Worm (Caenorhabditis elegans) whole organism, midembryonic: ENCODE measurements around the gene nhr-286.

Experiments
- T22C8.4 ChIP-seq: fragments of 200-800 bp; sonication (Bioruptor generic); IDR thresholded peaks from 2 replicates; pipeline ENCODE4 v1.3.6; 2022; ENCODE audit warnings: missing genetic modification characterization, missing compliant biosample characterization
- cog-1 ChIP-seq: sonication (generic microtip); optimal IDR thresholded peaks from 2 replicates; lab custom pipeline; 2016; ENCODE audit warnings: missing genetic modification characterization, missing compliant biosample characterization
- flt-1 ChIP-seq: fragments of 200-800 bp; sonication (Bioruptor generic); IDR thresholded peaks from 2 replicates; pipeline ENCODE4 v1.3.6; 2022; ENCODE audit warnings: missing genetic modification characterization, missing compliant biosample characterization
- klf-2 ChIP-seq: fragments of 200-800 bp; sonication (Bioruptor generic); conservative IDR thresholded peaks from 2 replicates; pipeline ENCODE4 v1.3.6; 2022; ENCODE audit warnings: missing genetic modification reagents, missing genetic modification characterization, missing compliant biosample characterization
- med-1 ChIP-seq: sonication (generic microtip); optimal IDR thresholded peaks from 2 replicates; lab custom pipeline; 2017; ENCODE audit warnings: missing genetic modification characterization, mild to moderate bottlenecking, missing compliant biosample characterization, antibody characterized with exemption, missing genetic modification reagents; ENCODE audit not compliant: insufficient read depth
- ref-1 ChIP-seq: fragments of 200-800 bp; sonication (Bioruptor generic); conservative IDR thresholded peaks from 2 replicates; pipeline ENCODE4 v1.3.6; 2022; ENCODE audit warnings: missing genetic modification reagents, missing genetic modification characterization, missing compliant biosample characterization
- tab-1 ChIP-seq: fragments of 200-800 bp; sonication (Bioruptor generic); IDR thresholded peaks from 2 replicates; pipeline ENCODE4 v1.3.6; 2022; ENCODE audit warnings: missing genetic modification characterization, missing compliant biosample characterization
- ztf-23 ChIP-seq: fragments of 200-800 bp; sonication (Bioruptor generic); IDR thresholded peaks from 2 replicates; pipeline ENCODE4 v1.3.6; 2022; ENCODE audit warnings: missing genetic modification reagents, missing genetic modification characterization, missing compliant biosample characterization
- ztf-29 ChIP-seq: fragments of 200-800 bp; sonication (Bioruptor generic); IDR thresholded peaks from 2 replicates; pipeline ENCODE4 v1.3.6; 2022; ENCODE audit warnings: missing genetic modification reagents, missing genetic modification characterization, missing compliant biosample characterization

The nhr-286 gene

ce11 chrV:7091287-7091686, at the start of gene nhr-286:
Gene nhr-286, minus strand, starts transcription at chrV:7091610.
- no peak for TF ChIP-seq ztf-29 (GFP tag; lab: Robert Waterston, UW)

ce11 chrV:7140368-7140767, 49.0 kb upstream of the nhr-286 start:
- TF ChIP-seq cog-1 (tag; lab: Kevin White, UChicago) = no peak

DNA sequence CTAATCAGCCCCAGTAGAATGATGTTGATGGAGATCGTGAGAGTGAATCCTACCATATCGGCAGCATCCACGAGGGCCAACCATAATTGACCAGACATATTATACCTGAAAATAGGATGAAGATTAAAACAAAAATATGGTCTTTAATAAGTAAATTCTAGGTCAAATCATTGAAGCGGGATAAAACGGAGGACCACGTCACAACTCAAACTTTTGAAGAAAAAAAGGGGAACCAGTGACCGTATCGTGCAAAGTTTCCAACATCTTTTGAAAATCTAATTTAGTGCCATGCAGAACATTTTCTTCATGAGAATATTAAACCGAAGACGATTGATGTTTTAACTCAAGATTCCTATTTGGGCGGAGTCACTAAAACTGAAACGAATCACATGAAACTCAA, 46.9 kb upstream of the nhr-286 start, which contains the start of gene str-112:
str-112 (minus strand) TSS at position 101 of the 400 bp plus-strand sequence.
- TF ChIP-seq ztf-23 (no peak), klf-2 (GFP tag; lab: Robert Waterston, UW) (no peak), flt-1 (GFP tag; lab: Robert Waterston, UW) (no peak), ztf-29 (GFP tag; lab: Robert Waterston, UW) (no peak), T22C8.4 (GFP tag; lab: Robert Waterston, UW) (no peak), tab-1 (GFP tag; lab: Robert Waterston, UW) (no peak), cog-1 (tag; lab: Kevin White, UChicago) (no peak), med-1 (GFP tag; lab: Kevin White, UChicago) (no peak)

DNA sequence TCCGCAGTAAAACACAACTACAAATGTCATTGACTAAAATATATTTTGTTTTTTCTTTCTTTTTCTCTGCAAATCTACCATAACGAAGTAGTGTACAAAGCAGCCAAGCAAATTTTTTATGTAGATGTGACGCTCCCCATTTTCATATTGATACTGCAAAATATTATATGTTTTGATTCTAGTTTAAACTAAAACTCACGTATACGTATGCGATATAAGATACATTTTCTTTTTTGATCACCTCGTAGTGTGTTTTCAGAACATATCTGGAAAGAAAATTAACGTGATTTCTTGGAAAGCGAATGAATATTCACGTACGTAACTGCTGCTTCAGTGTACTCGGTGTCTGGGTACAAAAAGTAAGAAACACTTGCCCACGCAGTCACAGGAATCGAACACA, 45.4 kb upstream of the nhr-286 start:
- no peak for TF ChIP-seq med-1 (GFP tag; lab: Kevin White, UChicago)
- TF ChIP-seq tab-1 (GFP tag; lab: Robert Waterston, UW) = no peak
- TF ChIP-seq cog-1 (tag; lab: Kevin White, UChicago) = no peak
- no peak for TF ChIP-seq flt-1 (GFP tag; lab: Robert Waterston, UW)
- TF ChIP-seq ref-1 (GFP tag; lab: Robert Waterston, UW) = no peak
- no peak for TF ChIP-seq ztf-29 (GFP tag; lab: Robert Waterston, UW)
- TF ChIP-seq ztf-23 = no peak
- TF ChIP-seq klf-2 (GFP tag; lab: Robert Waterston, UW) = no peak
- TF ChIP-seq T22C8.4 (GFP tag; lab: Robert Waterston, UW) = no peak

ce11 chrV:7133963-7134362, 42.6 kb upstream of the nhr-286 start, which contains the start of gene F10D2.16:
Gene F10D2.16, plus strand, starts transcription at chrV:7134263.
- TF ChIP-seq tab-1 (GFP tag; lab: Robert Waterston, UW) (no peak), ztf-29 (GFP tag; lab: Robert Waterston, UW) (no peak), T22C8.4 (GFP tag; lab: Robert Waterston, UW) (no peak), klf-2 (GFP tag; lab: Robert Waterston, UW) (no peak), med-1 (GFP tag; lab: Kevin White, UChicago) (no peak), ref-1 (GFP tag; lab: Robert Waterston, UW) (no peak), flt-1 (GFP tag; lab: Robert Waterston, UW) (no peak), cog-1 (tag; lab: Kevin White, UChicago) (no peak), ztf-23 (no peak)

DNA sequence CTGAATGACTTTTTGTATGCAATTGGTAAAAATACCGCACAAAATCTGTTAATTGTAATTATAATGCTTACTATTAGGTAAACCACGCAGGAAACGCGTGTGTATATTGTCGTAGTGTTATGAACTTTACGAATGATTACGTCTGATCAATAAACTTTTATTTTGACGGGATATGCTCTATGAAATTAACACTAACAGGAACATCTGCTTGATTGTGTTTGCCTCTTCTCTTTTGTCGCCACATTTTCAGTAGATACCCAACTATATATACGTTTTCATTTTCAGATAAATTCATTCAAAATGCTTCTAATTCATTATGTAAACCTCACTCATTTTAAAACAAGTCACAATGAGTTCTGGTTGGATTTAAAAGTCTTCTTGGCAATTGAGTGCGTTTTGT, 40.8 kb upstream of the nhr-286 start, which contains the start of gene sre-10:
sre-10 (plus strand) TSS at position 301 of the 400 bp plus-strand sequence.
- TF ChIP-seq ztf-29 (GFP tag; lab: Robert Waterston, UW) (no peak), T22C8.4 (GFP tag; lab: Robert Waterston, UW) (no peak), tab-1 (GFP tag; lab: Robert Waterston, UW) (no peak), ztf-23 (no peak), flt-1 (GFP tag; lab: Robert Waterston, UW) (no peak), klf-2 (GFP tag; lab: Robert Waterston, UW) (no peak), ref-1 (GFP tag; lab: Robert Waterston, UW) (no peak), cog-1 (tag; lab: Kevin White, UChicago) (no peak), med-1 (GFP tag; lab: Kevin White, UChicago) (no peak)

DNA sequence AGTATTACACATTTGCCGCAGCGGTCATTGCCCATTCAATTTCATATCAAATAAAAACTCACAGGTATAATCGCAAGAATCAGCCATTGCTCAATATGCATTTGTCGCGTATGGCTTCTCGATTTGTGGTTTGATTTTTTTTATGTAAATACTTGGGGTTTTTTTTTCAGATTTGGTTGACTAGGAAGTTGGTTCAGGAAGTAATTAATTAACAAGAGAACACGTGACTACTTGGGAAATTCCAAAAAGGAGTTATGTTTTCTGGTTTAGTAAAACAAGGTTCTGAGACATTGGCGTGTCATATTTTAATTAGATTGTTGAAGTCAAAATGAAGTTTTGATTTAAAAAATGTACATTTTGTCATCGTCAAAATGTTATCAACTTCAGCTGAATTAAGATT, 39.6 kb upstream of the nhr-286 start, which contains the start of gene srx-36:
srx-36 (minus strand) TSS at position 101 of the 400 bp plus-strand sequence.
- TF ChIP-seq tab-1 (GFP tag; lab: Robert Waterston, UW) = no peak
- no peak for TF ChIP-seq T22C8.4 (GFP tag; lab: Robert Waterston, UW)
- no peak for TF ChIP-seq ref-1 (GFP tag; lab: Robert Waterston, UW)
- TF ChIP-seq cog-1 (tag; lab: Kevin White, UChicago) = no peak

ce11 chrV:7129460-7129859, 38.0 kb upstream of the nhr-286 start, which contains the start of gene T01C4.8:
Gene T01C4.8, minus strand, starts transcription at chrV:7129560.
- no peak for TF ChIP-seq ztf-29 (GFP tag; lab: Robert Waterston, UW)
- no peak for TF ChIP-seq ref-1 (GFP tag; lab: Robert Waterston, UW)
- TF ChIP-seq med-1 (GFP tag; lab: Kevin White, UChicago) = no peak
- TF ChIP-seq T22C8.4 (GFP tag; lab: Robert Waterston, UW) = no peak
- TF ChIP-seq tab-1 (GFP tag; lab: Robert Waterston, UW) = no peak
- TF ChIP-seq cog-1 (tag; lab: Kevin White, UChicago) = no peak
- TF ChIP-seq flt-1 (GFP tag; lab: Robert Waterston, UW) = no peak
- no peak for TF ChIP-seq klf-2 (GFP tag; lab: Robert Waterston, UW)
- no peak for TF ChIP-seq ztf-23

DNA sequence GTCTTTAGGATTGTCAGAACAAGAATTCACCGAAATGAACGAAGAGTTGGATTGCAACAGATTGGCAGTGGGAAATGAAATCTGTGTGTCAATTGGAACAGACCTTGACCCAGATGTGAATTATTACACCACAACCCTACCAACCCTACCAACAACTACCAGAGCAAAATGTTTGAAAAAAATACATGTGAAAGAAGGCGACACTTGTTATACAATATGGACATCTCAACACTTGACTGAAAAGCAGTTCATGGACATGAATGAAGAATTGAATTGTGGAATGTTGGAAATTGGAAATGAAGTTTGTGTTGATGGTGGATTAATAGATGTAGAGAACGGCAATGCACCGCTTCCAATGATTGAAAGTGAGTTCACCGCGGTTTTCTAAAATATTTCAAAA, 32.6 kb upstream of the nhr-286 start:
- TF ChIP-seq med-1 (GFP tag; lab: Kevin White, UChicago) (no peak), tab-1 (GFP tag; lab: Robert Waterston, UW) (no peak), flt-1 (GFP tag; lab: Robert Waterston, UW) (no peak), T22C8.4 (GFP tag; lab: Robert Waterston, UW) (no peak), cog-1 (tag; lab: Kevin White, UChicago) (no peak), ztf-23 (no peak), ztf-29 (GFP tag; lab: Robert Waterston, UW) (no peak), ref-1 (GFP tag; lab: Robert Waterston, UW) (no peak), klf-2 (GFP tag; lab: Robert Waterston, UW) (no peak)
